Fruit fly (Drosophila melanogaster) whole organism, embryonic: ENCODE measurements around the gene Mvb12.

ENCODE experiments used
- BtbVII ChIP-seq: fragments of 200-800 bp; sonication (Bioruptor generic); optimal IDR thresholded peaks from 3 replicates; lab custom pipeline; 2017; ENCODE audit warnings: missing biosample characterization, mild to moderate bottlenecking, missing genetic modification characterization
- CG11696 ChIP-seq: fragments of 200-800 bp; sonication (Bioruptor generic); IDR thresholded peaks from 2 replicates; pipeline ENCODE4 v1.3.6; 2022; ENCODE audit warnings: missing biosample characterization, missing genetic modification characterization
- CG13287 ChIP-seq: fragments of 200-800 bp; sonication (Bioruptor generic); IDR thresholded peaks from 2 replicates; pipeline ENCODE4 v1.3.6; 2022; ENCODE audit warnings: missing biosample characterization, missing genetic modification characterization; ENCODE audit not compliant: partially characterized antibody
- CG2202 ChIP-seq: fragments of 200-800 bp; sonication (Bioruptor generic); optimal IDR thresholded peaks from 2 replicates; lab custom pipeline; 2018; ENCODE audit warnings: missing biosample characterization, mild to moderate bottlenecking, missing genetic modification characterization
- CG2712 ChIP-seq: fragments of 200-800 bp; optimal IDR thresholded peaks from 3 replicates; lab custom pipeline; 2019; ENCODE audit warnings: missing biosample characterization, mild to moderate bottlenecking, missing genetic modification characterization, moderate library complexity
- CG8478 ChIP-seq: fragments of >200 bp; optimal IDR thresholded peaks from 2 replicates; lab custom pipeline; 2018
- Gug ChIP-seq: fragments of 200-800 bp; sonication (Bioruptor generic); IDR thresholded peaks from 4 replicates; pipeline ENCODE4 v1.3.6; 2022; ENCODE audit warnings: missing biosample characterization, missing genetic modification characterization
- HLH3B ChIP-seq: fragments of 200-800 bp; sonication (Bioruptor generic); IDR thresholded peaks from 2 replicates; pipeline ENCODE4 v1.3.6; 2022; ENCODE audit warnings: missing biosample characterization, missing genetic modification characterization
- lbe ChIP-seq: fragments of 200-800 bp; sonication (Bioruptor generic); optimal IDR thresholded peaks from 2 replicates; lab custom pipeline; 2016; ENCODE audit warnings: missing biosample characterization, mild to moderate bottlenecking, missing genetic modification characterization
- seq ChIP-seq: fragments of 200-800 bp; sonication (Bioruptor generic); IDR thresholded peaks from 2 replicates; pipeline ENCODE4 v1.3.6; 2022; ENCODE audit warnings: missing biosample characterization, missing genetic modification characterization
- tx ChIP-seq: fragments of 200-800 bp; sonication (Bioruptor generic); optimal IDR thresholded peaks from 2 replicates; lab custom pipeline; 2016; ENCODE audit warnings: missing biosample characterization, missing genetic modification characterization

DNA sequence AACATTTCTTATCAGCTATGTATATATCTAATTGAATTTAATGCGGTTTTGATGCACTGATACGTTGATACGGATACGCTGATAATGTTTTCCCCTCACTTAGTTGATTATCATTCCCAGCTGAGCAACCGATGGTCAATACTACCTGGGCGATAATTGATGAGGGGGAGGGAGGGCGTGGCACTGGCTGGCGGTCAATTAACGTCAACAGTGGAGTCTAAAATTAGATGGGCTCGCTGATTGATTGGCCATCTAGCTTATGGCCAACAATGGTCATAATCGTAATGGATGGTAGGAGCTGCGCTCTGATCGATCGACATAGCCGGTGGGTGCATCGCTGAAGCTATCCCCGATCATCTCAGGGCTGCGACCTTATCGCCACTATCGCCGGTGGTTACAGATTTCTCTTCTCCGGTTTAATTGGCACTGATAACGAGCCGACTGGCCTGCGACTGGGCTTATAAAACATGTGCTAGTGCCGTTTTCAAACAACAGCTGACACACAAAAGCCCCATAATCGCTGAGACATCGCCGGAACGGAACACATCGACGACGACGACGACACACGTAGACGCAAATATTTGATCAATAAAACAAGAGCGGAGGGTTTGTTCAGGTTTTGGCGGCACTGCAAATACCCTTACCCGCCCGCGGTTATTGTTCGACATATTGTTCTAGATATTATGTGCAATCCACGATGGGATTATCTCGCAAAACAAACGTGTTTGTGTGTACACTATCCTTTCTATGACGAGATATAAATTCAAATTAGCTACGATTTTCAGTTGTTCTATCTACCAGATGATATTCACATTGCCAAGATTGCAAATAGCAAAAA, 17.4 kb downstream of the Mvb12 start:
- TF ChIP-seq CG11696 (GFP tag; lab: Robert Waterston, UW) (no peak), seq (GFP tag; lab: Robert Waterston, UW) (no peak), tx (GFP tag; lab: Kevin White, UChicago) (no peak), BtbVII (no peak), CG13287 (no peak), CG2202 (tag; lab: Kevin White, UChicago) (no peak), CG8478 (lab: Kevin White, UChicago) (no peak), HLH3B (GFP tag; lab: Robert Waterston, UW) (no peak), lbe (GFP tag; lab: Kevin White, UChicago) (no peak), Gug (GFP tag; lab: Robert Waterston, UW) (no peak), CG2712 (tag; lab: Kevin White, UChicago) (no peak)
